Worm (Caenorhabditis elegans) whole organism, early embryonic: ENCODE data around the gene pas-1.

Experiments
- F13C5.2 ChIP-seq: sonication (generic microtip); optimal IDR thresholded peaks from 2 replicates; lab custom pipeline; 2017; ENCODE audit warnings: mild to moderate bottlenecking, missing genetic modification characterization, inconsistent platforms, missing compliant biosample characterization
- aly-1 ChIP-seq: sonication (generic microtip); optimal IDR thresholded peaks from 2 replicates; lab custom pipeline; 2016; ENCODE audit warnings: missing genetic modification characterization, missing compliant biosample characterization
- ama-1 ChIP-seq: fragments of 150-350 bp; optimal IDR thresholded peaks from 2 replicates; lab custom pipeline; 2014
- ceh-13 ChIP-seq: fragments of 200-800 bp; sonication (Bioruptor generic); optimal IDR thresholded peaks from 2 replicates; lab custom pipeline; 2018; ENCODE audit warnings: mild to moderate bottlenecking, missing genetic modification characterization, missing compliant biosample characterization
- ets-7 ChIP-seq: sonication (generic microtip); optimal IDR thresholded peaks from 2 replicates; lab custom pipeline; 2016; ENCODE audit warnings: missing genotype, missing genetic modification characterization, missing compliant biosample characterization
- flt-1 ChIP-seq: fragments of 200-800 bp; sonication (Bioruptor generic); IDR thresholded peaks from 2 replicates; pipeline ENCODE4 v1.3.6; 2022; ENCODE audit warnings: missing genetic modification characterization, missing compliant biosample characterization
- hnd-1 ChIP-seq: sonication (generic microtip); optimal IDR thresholded peaks from 2 replicates; lab custom pipeline; 2016; ENCODE audit warnings: missing genetic modification characterization, missing compliant biosample characterization
- scrt-1 ChIP-seq: fragments of 200-800 bp; sonication (Bioruptor generic); IDR thresholded peaks from 2 replicates; pipeline ENCODE4 v1.3.6; 2022; ENCODE audit warnings: missing genetic modification characterization, missing compliant biosample characterization
- sea-1 ChIP-seq: fragments of 200-800 bp; sonication (Bioruptor generic); conservative IDR thresholded peaks from 2 replicates; pipeline ENCODE4 v1.3.6; 2022; ENCODE audit warnings: missing genetic modification characterization, missing compliant biosample characterization
- tra-4 ChIP-seq: sonication (generic microtip); optimal IDR thresholded peaks from 2 replicates; lab custom pipeline; 2017; ENCODE audit warnings: missing genetic modification characterization, missing compliant biosample characterization

- TF ChIP-seq ceh-13 (no peak), hnd-1 (tag; lab: Kevin White, UChicago) (no peak), sea-1 (GFP tag; lab: Robert Waterston, UW) (no peak), ets-7 (tag; lab: Kevin White, UChicago) (no peak), ama-1 (lab: Kevin White, UChicago) (no peak), tra-4 (tag; lab: Kevin White, UChicago) (no peak), scrt-1 (GFP tag; lab: Robert Waterston, UW) (no peak), flt-1 (no peak), aly-1 (tag; lab: Kevin White, UChicago) (no peak), F13C5.2 (tag; lab: Kevin White, UChicago) (no peak)
These were observed 6.4 kb upstream of the pas-1 start, which contains the start of gene F23B12.1 for ce11 chrV:14428865-14429264.
